Worm (Caenorhabditis elegans) whole organism, early embryonic: ENCODE measurements around the gene csp-2.

Experiments
- B0310.2 ChIP-seq: sonication (generic microtip); optimal IDR thresholded peaks from 2 replicates; lab custom pipeline; 2016; ENCODE audit warnings: mild to moderate bottlenecking, missing genetic modification characterization, missing compliant biosample characterization
- F13C5.2 ChIP-seq: sonication (generic microtip); optimal IDR thresholded peaks from 2 replicates; lab custom pipeline; 2017; ENCODE audit warnings: mild to moderate bottlenecking, missing genetic modification characterization, inconsistent platforms, missing compliant biosample characterization
- aly-1 ChIP-seq: sonication (generic microtip); optimal IDR thresholded peaks from 2 replicates; lab custom pipeline; 2016; ENCODE audit warnings: missing genetic modification characterization, missing compliant biosample characterization
- ama-1 ChIP-seq: fragments of 150-350 bp; optimal IDR thresholded peaks from 2 replicates; lab custom pipeline; 2014
- ceh-13 ChIP-seq: fragments of 200-800 bp; sonication (Bioruptor generic); optimal IDR thresholded peaks from 2 replicates; lab custom pipeline; 2018; ENCODE audit warnings: mild to moderate bottlenecking, missing genetic modification characterization, missing compliant biosample characterization
- ceh-36 ChIP-seq: sonication (generic microtip); optimal IDR thresholded peaks from 2 replicates; lab custom pipeline; 2016; ENCODE audit warnings: missing genetic modification characterization, inconsistent platforms, missing compliant biosample characterization
- ets-7 ChIP-seq: sonication (generic microtip); optimal IDR thresholded peaks from 2 replicates; lab custom pipeline; 2016; ENCODE audit warnings: missing genotype, missing genetic modification characterization, missing compliant biosample characterization
- flt-1 ChIP-seq: fragments of 200-800 bp; sonication (Bioruptor generic); IDR thresholded peaks from 2 replicates; pipeline ENCODE4 v1.3.6; 2022; ENCODE audit warnings: missing genetic modification characterization, missing compliant biosample characterization
- hmbx-1 ChIP-seq: sonication (generic microtip); optimal IDR thresholded peaks from 2 replicates; lab custom pipeline; 2016; ENCODE audit warnings: mild to moderate bottlenecking, missing genetic modification characterization, missing compliant biosample characterization
- hmg-4 ChIP-seq: fragments of 200-800 bp; sonication (Bioruptor generic); optimal IDR thresholded peaks from 2 replicates; lab custom pipeline; 2018; ENCODE audit warnings: mild to moderate bottlenecking, missing genetic modification characterization, missing compliant biosample characterization
- hnd-1 ChIP-seq: sonication (generic microtip); optimal IDR thresholded peaks from 2 replicates; lab custom pipeline; 2016; ENCODE audit warnings: missing genetic modification characterization, missing compliant biosample characterization
- pes-1 ChIP-seq: fragments of 200-800 bp; sonication (Bioruptor generic); IDR thresholded peaks from 2 replicates; pipeline ENCODE4 v1.3.6; 2022; ENCODE audit warnings: missing genetic modification reagents, missing genetic modification characterization, missing compliant biosample characterization
- scrt-1 ChIP-seq: fragments of 200-800 bp; sonication (Bioruptor generic); IDR thresholded peaks from 2 replicates; pipeline ENCODE4 v1.3.6; 2022; ENCODE audit warnings: missing genetic modification characterization, missing compliant biosample characterization
- sea-1 ChIP-seq: fragments of 200-800 bp; sonication (Bioruptor generic); conservative IDR thresholded peaks from 2 replicates; pipeline ENCODE4 v1.3.6; 2022; ENCODE audit warnings: missing genetic modification characterization, missing compliant biosample characterization
- tbx-11 ChIP-seq: fragments of 200-800 bp; sonication (Bioruptor generic); IDR thresholded peaks from 2 replicates; pipeline ENCODE4 v1.3.6; 2022; ENCODE audit warnings: missing genetic modification characterization, missing compliant biosample characterization
- tbx-37 ChIP-seq: fragments of 200-800 bp; sonication (Bioruptor generic); conservative IDR thresholded peaks from 2 replicates; pipeline ENCODE4 v1.3.6; 2022; ENCODE audit warnings: missing genetic modification reagents, missing genetic modification characterization, missing compliant biosample characterization
- tra-4 ChIP-seq: sonication (generic microtip); optimal IDR thresholded peaks from 2 replicates; lab custom pipeline; 2017; ENCODE audit warnings: missing genetic modification characterization, missing compliant biosample characterization

csp-2 gene

ce11 chrIV:6307439-6307838 is at the start of gene csp-2:
csp-2 (plus strand) TSS chrIV:6307739.
- TF ChIP-seq hnd-1 (no peak), aly-1 (no peak), hmg-4 (no peak), flt-1 (GFP tag; lab: Robert Waterston, UW) (no peak), hmbx-1 (tag; lab: Kevin White, UChicago) (no peak), ceh-13 (GFP tag; lab: Kevin White, UChicago) (no peak)

ce11 chrIV:6258967-6259366 is 48.6 kb upstream of the csp-2 start:
- TF ChIP-seq sea-1 (GFP tag; lab: Robert Waterston, UW) = no peak
- TF ChIP-seq hmbx-1 (tag; lab: Kevin White, UChicago) = no peak
- no peak for TF ChIP-seq scrt-1 (GFP tag; lab: Robert Waterston, UW)
- no peak for TF ChIP-seq B0310.2 (tag; lab: Kevin White, UChicago)
- no peak for TF ChIP-seq flt-1 (GFP tag; lab: Robert Waterston, UW)
- no peak for TF ChIP-seq pes-1 (GFP tag; lab: Robert Waterston, UW)
- no peak for TF ChIP-seq F13C5.2 (tag; lab: Kevin White, UChicago)
- no peak for TF ChIP-seq hmg-4
- TF ChIP-seq tbx-37 (GFP tag; lab: Robert Waterston, UW) = no peak
- no peak for TF ChIP-seq ceh-13 (GFP tag; lab: Kevin White, UChicago)
- TF ChIP-seq ets-7 (tag; lab: Kevin White, UChicago) = no peak
- TF ChIP-seq hnd-1 = no peak
- TF ChIP-seq aly-1 = no peak
- no peak for TF ChIP-seq ceh-36 (tag; lab: Kevin White, UChicago)
- TF ChIP-seq tra-4 (tag; lab: Kevin White, UChicago) = no peak
- TF ChIP-seq tbx-11 (GFP tag; lab: Robert Waterston, UW) = no peak
- no peak for TF ChIP-seq ama-1

ce11 chrIV:6259732-6260131 is 47.8 kb upstream of the csp-2 start, which contains the start of gene nlp-16:
nlp-16 (minus strand) TSS chrIV:6259832.
- TF ChIP-seq flt-1 (GFP tag; lab: Robert Waterston, UW) (no peak), hmg-4 (no peak), hmbx-1 (tag; lab: Kevin White, UChicago) (no peak), ceh-13 (GFP tag; lab: Kevin White, UChicago) (no peak), sea-1 (GFP tag; lab: Robert Waterston, UW) (no peak), tbx-11 (GFP tag; lab: Robert Waterston, UW) (no peak), aly-1 (no peak), ama-1 (no peak), tra-4 (tag; lab: Kevin White, UChicago) (no peak), hnd-1 (no peak), pes-1 (GFP tag; lab: Robert Waterston, UW) (no peak), scrt-1 (GFP tag; lab: Robert Waterston, UW) (no peak)

- no peak for TF ChIP-seq tbx-37 (GFP tag; lab: Robert Waterston, UW)
- TF ChIP-seq hmbx-1 (tag; lab: Kevin White, UChicago) = no peak
- no peak for TF ChIP-seq ets-7 (tag; lab: Kevin White, UChicago)
- no peak for TF ChIP-seq hnd-1
- no peak for TF ChIP-seq ceh-36 (tag; lab: Kevin White, UChicago)
- TF ChIP-seq pes-1 (GFP tag; lab: Robert Waterston, UW) = no peak
- no peak for TF ChIP-seq F13C5.2 (tag; lab: Kevin White, UChicago)
- no peak for TF ChIP-seq scrt-1 (GFP tag; lab: Robert Waterston, UW)
- no peak for TF ChIP-seq B0310.2 (tag; lab: Kevin White, UChicago)
- TF ChIP-seq flt-1 (GFP tag; lab: Robert Waterston, UW) = no peak
- TF ChIP-seq ceh-13 (GFP tag; lab: Kevin White, UChicago) = no peak
- TF ChIP-seq aly-1 = no peak
These were observed 44.3 kb upstream of the csp-2 start, which contains the start of gene srv-28 for ce11 chrIV:6263244-6263643. srv-28 (minus strand) TSS chrIV:6263344.

- TF ChIP-seq tra-4 (tag; lab: Kevin White, UChicago) (no peak), scrt-1 (GFP tag; lab: Robert Waterston, UW) (no peak), sea-1 (GFP tag; lab: Robert Waterston, UW) (no peak), tbx-11 (GFP tag; lab: Robert Waterston, UW) (no peak), B0310.2 (tag; lab: Kevin White, UChicago) (no peak), ets-7 (tag; lab: Kevin White, UChicago) (no peak), ceh-13 (GFP tag; lab: Kevin White, UChicago) (no peak), F13C5.2 (tag; lab: Kevin White, UChicago) (no peak), hmbx-1 (tag; lab: Kevin White, UChicago) (no peak), hmg-4 (no peak), aly-1 (no peak), tbx-37 (GFP tag; lab: Robert Waterston, UW) (no peak), flt-1 (GFP tag; lab: Robert Waterston, UW) (no peak)
These were observed 41.0 kb upstream of the csp-2 start, which contains the start of gene srv-29 for ce11 chrIV:6266499-6266898. srv-29 (minus strand) TSS chrIV:6266599.

- TF ChIP-seq ets-7 (tag; lab: Kevin White, UChicago) (no peak), sea-1 (GFP tag; lab: Robert Waterston, UW) (no peak)
These were observed 38.2 kb upstream of the csp-2 start, which contains the start of gene srv-30 for ce11 chrIV:6269346-6269745. srv-30 (minus strand) TSS chrIV:6269446.

- TF ChIP-seq hmg-4 = no peak
- TF ChIP-seq F13C5.2 (tag; lab: Kevin White, UChicago) = no peak
- TF ChIP-seq ama-1 = no peak
- no peak for TF ChIP-seq ets-7 (tag; lab: Kevin White, UChicago)
- TF ChIP-seq tbx-11 (GFP tag; lab: Robert Waterston, UW) = no peak
- TF ChIP-seq B0310.2 (tag; lab: Kevin White, UChicago) = no peak
- TF ChIP-seq flt-1 (GFP tag; lab: Robert Waterston, UW) = no peak
- TF ChIP-seq tbx-37 (GFP tag; lab: Robert Waterston, UW) = no peak
- TF ChIP-seq hnd-1 = no peak
- no peak for TF ChIP-seq ceh-13 (GFP tag; lab: Kevin White, UChicago)
- TF ChIP-seq pes-1 (GFP tag; lab: Robert Waterston, UW) = no peak
- no peak for TF ChIP-seq tra-4 (tag; lab: Kevin White, UChicago)
- TF ChIP-seq hmbx-1 (tag; lab: Kevin White, UChicago) = no peak
- no peak for TF ChIP-seq aly-1
- no peak for TF ChIP-seq sea-1 (GFP tag; lab: Robert Waterston, UW)
- no peak for TF ChIP-seq scrt-1 (GFP tag; lab: Robert Waterston, UW)
- no peak for TF ChIP-seq ceh-36 (tag; lab: Kevin White, UChicago)
These were observed 35.6 kb upstream of the csp-2 start, which contains the start of gene srv-31 for ce11 chrIV:6271923-6272322. srv-31 (minus strand) TSS chrIV:6272023.
